Fruit fly (Drosophila melanogaster): ENCODE measurements around the gene CG13312.

DNA sequence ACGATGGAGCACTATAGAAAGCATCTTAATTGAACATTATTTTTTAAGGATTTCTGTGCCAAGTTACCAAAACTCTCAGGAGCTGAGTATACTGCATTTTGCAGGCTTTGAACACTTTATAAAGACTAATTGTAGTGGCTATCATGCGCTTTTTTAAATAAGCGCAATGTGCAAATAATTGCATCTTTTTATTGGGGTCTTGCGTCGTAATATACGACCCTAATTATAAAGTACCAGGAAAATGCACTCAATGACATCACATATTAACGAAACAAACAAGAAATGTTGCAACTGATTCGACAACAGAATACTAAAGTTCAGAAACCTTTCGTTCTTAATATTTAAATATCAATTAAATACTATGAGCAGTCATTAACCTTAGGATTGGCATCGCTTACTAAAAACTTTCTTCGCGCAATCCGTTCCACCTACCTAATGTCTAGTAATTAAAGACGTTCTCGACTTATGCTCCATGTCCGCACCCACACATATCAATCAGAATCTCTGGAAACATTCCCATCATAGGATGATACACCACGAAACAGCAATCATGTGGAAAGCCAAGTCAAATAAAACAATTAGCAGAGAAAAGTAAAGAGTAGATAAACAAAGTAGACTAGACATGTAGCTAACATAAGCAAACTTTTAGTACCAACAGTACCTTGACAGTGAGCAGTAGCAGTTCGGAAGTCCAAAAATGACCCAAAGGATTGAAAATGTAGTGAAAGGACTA lies 2.8 kb downstream of the CG13312 start, which contains the start of the genes CG32023 and CG34427:
- TF ChIP-seq Myc (optimal IDR thresholded peaks at IDR 0.05) (no peak), Sin3A (optimal IDR thresholded peaks at IDR 0.05) (no peak)
